Fruit fly (Drosophila melanogaster) whole organism, prepupa: Measurements from ENCODE around the gene ppk16.

Source experiments
- CG11902 ChIP-seq: fragments of 200-800 bp; sonication (Bioruptor generic); optimal IDR thresholded peaks from 3 replicates; lab custom pipeline; 2016; ENCODE audit warnings: missing biosample characterization, missing genetic modification characterization
- CG1621 ChIP-seq: fragments of 200-800 bp; sonication (Bioruptor generic); optimal IDR thresholded peaks from 3 replicates; lab custom pipeline; 2018; ENCODE audit warnings: missing biosample characterization, mild to moderate bottlenecking, missing genetic modification characterization
- CG3032 ChIP-seq: fragments of 200-800 bp; optimal IDR thresholded peaks from 2 replicates; lab custom pipeline; 2019; ENCODE audit warnings: missing biosample characterization, mild to moderate bottlenecking, missing genetic modification characterization, moderate library complexity
- CG31627 ChIP-seq: fragments of 200-800 bp; sonication (Bioruptor generic); optimal IDR thresholded peaks from 3 replicates; lab custom pipeline; 2016; ENCODE audit warnings: missing biosample characterization, missing genetic modification characterization
- CG32006 ChIP-seq: fragments of 200-800 bp; sonication (Bioruptor generic); optimal IDR thresholded peaks from 3 replicates; lab custom pipeline; 2017; ENCODE audit warnings: missing biosample characterization, mild to moderate bottlenecking, missing genetic modification characterization
- CG6808 ChIP-seq: fragments of 200-800 bp; sonication (Bioruptor generic); optimal IDR thresholded peaks from 3 replicates; lab custom pipeline; 2017; ENCODE audit warnings: missing biosample characterization, missing genetic modification characterization, mild to moderate bottlenecking, moderate library complexity, missing genetic modification reagents
- CG8319 ChIP-seq: fragments of 200-800 bp; sonication (Bioruptor generic); optimal IDR thresholded peaks from 3 replicates; lab custom pipeline; 2016; ENCODE audit warnings: missing biosample characterization, missing genetic modification characterization
- Hr4 ChIP-seq: fragments of 200-800 bp; sonication (Bioruptor generic); optimal IDR thresholded peaks from 3 replicates; lab custom pipeline; 2016; ENCODE audit warnings: missing biosample characterization, missing genetic modification characterization
- Lpt ChIP-seq: fragments of 200-800 bp; sonication (Bioruptor generic); optimal IDR thresholded peaks from 3 replicates; lab custom pipeline; 2016; ENCODE audit warnings: missing biosample characterization, missing genetic modification characterization
- acj6 ChIP-seq: fragments of 200-800 bp; sonication (Bioruptor generic); optimal IDR thresholded peaks from 3 replicates; lab custom pipeline; 2016; ENCODE audit warnings: missing biosample characterization, missing genetic modification characterization
- ss ChIP-seq, 2 experiments: fragments of 200-800 bp; sonication (Bioruptor generic); optimal IDR thresholded peaks; 2 replicates in 1 of 2; 3 replicates in 1 of 2; lab custom pipeline; 2017 to 2018; ENCODE audit warnings: mild to moderate bottlenecking in 2 of 2, missing biosample characterization in 2 of 2, missing genetic modification characterization in 2 of 2, moderate library complexity in 1 of 2
- vri ChIP-seq: fragments of 200-800 bp; sonication (Bioruptor generic); optimal IDR thresholded peaks from 3 replicates; lab custom pipeline; 2016; ENCODE audit warnings: missing biosample characterization, mild to moderate bottlenecking, missing genetic modification characterization

dm6 chr2L:9778416-9778815 is 3.6 kb upstream of the ppk16 start:
- TF ChIP-seq CG3032 (tag; lab: Kevin White, UChicago) = no peak
- TF ChIP-seq acj6 (GFP tag; lab: Kevin White, UChicago) = no peak
- TF ChIP-seq Hr4 (GFP tag; lab: Kevin White, UChicago) = no peak
- TF ChIP-seq CG8319 = no peak
- no peak for TF ChIP-seq CG1621 (tag; lab: Kevin White, UChicago)
- TF ChIP-seq Lpt (GFP tag; lab: Kevin White, UChicago) = no peak
- TF ChIP-seq CG32006 = no peak
- no peak for TF ChIP-seq CG31627 (GFP tag; lab: Kevin White, UChicago)
- TF ChIP-seq CG6808 (GFP tag; lab: Kevin White, UChicago) = no peak
- TF ChIP-seq vri (GFP tag; lab: Kevin White, UChicago) = no peak
- no peak for TF ChIP-seq ss (GFP tag; optimal IDR thresholded peaks at IDR 0.05; lab: Kevin White, UChicago)
- no peak for TF ChIP-seq CG11902
